Worm (Caenorhabditis elegans) whole organism, L2 larva: Measurements from ENCODE around the gene dnj-24.

Experiments used
- C34F6.9 ChIP-seq: fragments of 150-350 bp; optimal IDR thresholded peaks from 2 replicates; lab custom pipeline; 2014; ENCODE audit warnings: missing biosample characterization, missing genetic modification characterization
- F13H6.1 ChIP-seq: sonication (generic microtip); optimal IDR thresholded peaks from 2 replicates; lab custom pipeline; 2016; ENCODE audit warnings: missing genetic modification characterization, missing compliant biosample characterization
- Y55F3AM.14 ChIP-seq: fragments of 200-800 bp; sonication (Bioruptor generic); optimal IDR thresholded peaks from 2 replicates; lab custom pipeline; 2018; ENCODE audit warnings: mild to moderate bottlenecking, missing genetic modification characterization, missing compliant biosample characterization
- ZK546.5 ChIP-seq: sonication (generic microtip); optimal IDR thresholded peaks from 2 replicates; lab custom pipeline; 2017; ENCODE audit warnings: missing biosample characterization, missing genetic modification characterization
- alr-1 ChIP-seq: fragments of 150-350 bp; optimal IDR thresholded peaks from 2 replicates; lab custom pipeline; 2014; ENCODE audit warnings: missing biosample characterization, missing genetic modification characterization
- aly-2 ChIP-seq: fragments of 150-350 bp; optimal IDR thresholded peaks from 2 replicates; lab custom pipeline; 2014; ENCODE audit warnings: missing biosample characterization, missing genetic modification characterization
- ama-1 ChIP-seq: fragments of 150-350 bp; optimal IDR thresholded peaks from 2 replicates; lab custom pipeline; 2018; ENCODE audit warnings: inconsistent platforms
- blmp-1 ChIP-seq: sonication (generic microtip); optimal IDR thresholded peaks from 2 replicates; lab custom pipeline; 2017; ENCODE audit warnings: missing genetic modification characterization, mild to moderate bottlenecking, missing compliant biosample characterization, antibody characterized with exemption, moderate library complexity; ENCODE audit not compliant: insufficient read depth
- ceh-16 ChIP-seq: fragments of 150-350 bp; optimal IDR thresholded peaks from 2 replicates; lab custom pipeline; 2014; ENCODE audit warnings: missing biosample characterization, missing genetic modification characterization
- ceh-82 ChIP-seq: fragments of 150-350 bp; optimal IDR thresholded peaks from 2 replicates; lab custom pipeline; 2014; ENCODE audit warnings: missing biosample characterization, missing genetic modification characterization
- crh-2 ChIP-seq: sonication (generic microtip); optimal IDR thresholded peaks from 2 replicates; lab custom pipeline; 2017; ENCODE audit warnings: missing biosample characterization, missing genetic modification characterization
- dmd-4 ChIP-seq: sonication (generic microtip); optimal IDR thresholded peaks from 2 replicates; lab custom pipeline; 2017; ENCODE audit warnings: missing biosample characterization, missing genetic modification characterization
- egl-27 ChIP-seq: sonication (generic microtip); optimal IDR thresholded peaks from 3 replicates; lab custom pipeline; 2017; ENCODE audit warnings: missing biosample characterization, missing genetic modification reagents, missing genetic modification characterization
- elt-1 ChIP-seq: fragments of 150-350 bp; optimal IDR thresholded peaks from 2 replicates; lab custom pipeline; 2014; ENCODE audit warnings: missing biosample characterization, missing genetic modification characterization
- elt-3 ChIP-seq: sonication (generic microtip); optimal IDR thresholded peaks from 2 replicates; lab custom pipeline; 2017; ENCODE audit warnings: missing biosample characterization, missing genetic modification characterization
- gmeb-1 ChIP-seq: fragments of 150-350 bp; optimal IDR thresholded peaks from 2 replicates; lab custom pipeline; 2014; ENCODE audit warnings: missing biosample characterization, missing genetic modification characterization
- lin-11 ChIP-seq: fragments of 150-350 bp; sonication (generic microtip); optimal IDR thresholded peaks from 2 replicates; lab custom pipeline; 2014; ENCODE audit warnings: missing biosample characterization, missing genetic modification characterization, inconsistent platforms, mixed read lengths
- lin-13 ChIP-seq: fragments of 150-350 bp; optimal IDR thresholded peaks from 2 replicates; lab custom pipeline; 2014; ENCODE audit warnings: missing biosample characterization, missing genetic modification reagents, missing genetic modification characterization
- lin-39 ChIP-seq: fragments of 150-350 bp; optimal IDR thresholded peaks from 2 replicates; lab custom pipeline; 2014; ENCODE audit warnings: missing biosample characterization, missing genetic modification reagents, missing genetic modification characterization
- lsy-2 ChIP-seq, 2 experiments: fragments of 150-350 bp in 1 of 2; sonication (generic microtip) in 1 of 2; optimal IDR thresholded peaks; 2 replicates each; lab custom pipeline; 2014 to 2017; ENCODE audit warnings: missing biosample characterization in 2 of 2, missing genetic modification characterization in 2 of 2
- mab-5 ChIP-seq: fragments of 150-350 bp; optimal IDR thresholded peaks from 2 replicates; lab custom pipeline; 2014; ENCODE audit warnings: missing biosample characterization, missing genetic modification characterization
- nhr-10 ChIP-seq: sonication (generic microtip); optimal IDR thresholded peaks from 2 replicates; lab custom pipeline; 2017; ENCODE audit warnings: missing biosample characterization, missing genetic modification characterization
- nhr-12 ChIP-seq: fragments of 150-350 bp; optimal IDR thresholded peaks from 2 replicates; lab custom pipeline; 2014; ENCODE audit warnings: missing biosample characterization, missing genetic modification characterization
- nhr-129 ChIP-seq: fragments of 150-350 bp; optimal IDR thresholded peaks from 2 replicates; lab custom pipeline; 2014; ENCODE audit warnings: missing biosample characterization, missing genetic modification characterization
- nhr-21 ChIP-seq: fragments of 150-350 bp; optimal IDR thresholded peaks from 2 replicates; lab custom pipeline; 2014; ENCODE audit warnings: missing biosample characterization, missing genetic modification characterization
- nhr-23 ChIP-seq: fragments of 150-350 bp; optimal IDR thresholded peaks from 2 replicates; lab custom pipeline; 2014; ENCODE audit warnings: missing biosample characterization, missing genetic modification reagents, missing genetic modification characterization
- nhr-237 ChIP-seq: fragments of 150-350 bp; optimal IDR thresholded peaks from 2 replicates; lab custom pipeline; 2014; ENCODE audit warnings: missing biosample characterization, missing genetic modification characterization
- nhr-6 ChIP-seq: fragments of 150-350 bp; optimal IDR thresholded peaks from 2 replicates; lab custom pipeline; 2014; ENCODE audit warnings: missing biosample characterization, missing genetic modification characterization
- nhr-77 ChIP-seq: fragments of 150-350 bp; optimal IDR thresholded peaks from 2 replicates; lab custom pipeline; 2014; ENCODE audit warnings: missing biosample characterization, missing genetic modification characterization
- peb-1 ChIP-seq: fragments of 150-350 bp; optimal IDR thresholded peaks from 2 replicates; lab custom pipeline; 2014; ENCODE audit warnings: missing biosample characterization, missing genetic modification characterization
- skn-1 ChIP-seq: sonication (generic microtip); optimal IDR thresholded peaks from 2 replicates; lab custom pipeline; 2017; ENCODE audit warnings: missing biosample characterization, missing genetic modification characterization
- sma-9 ChIP-seq, 2 experiments: fragments of 150-350 bp in 1 of 2; sonication (generic microtip) in 1 of 2; optimal IDR thresholded peaks; 2 replicates each; lab custom pipeline; 2014 to 2016; ENCODE audit warnings: missing genetic modification characterization in 2 of 2, mild to moderate bottlenecking in 1 of 2, missing biosample characterization in 1 of 2, missing compliant biosample characterization in 1 of 2, missing genetic modification reagents in 1 of 2, moderate library complexity in 1 of 2
- snpc-4 ChIP-seq: fragments of 150-350 bp; optimal IDR thresholded peaks from 2 replicates; lab custom pipeline; 2014; ENCODE audit warnings: missing biosample characterization, missing genetic modification characterization
- unc-55 ChIP-seq: fragments of 150-350 bp; sonication (generic microtip); optimal IDR thresholded peaks from 3 replicates; lab custom pipeline; 2014; ENCODE audit warnings: missing biosample characterization, missing genetic modification reagents, missing genetic modification characterization
- unc-62 ChIP-seq: fragments of 150-350 bp; optimal IDR thresholded peaks from 2 replicates; lab custom pipeline; 2014; ENCODE audit warnings: missing biosample characterization, missing genetic modification reagents, missing genetic modification characterization
- zag-1 ChIP-seq: fragments of 150-350 bp; optimal IDR thresholded peaks from 2 replicates; lab custom pipeline; 2014; ENCODE audit warnings: missing biosample characterization, missing genetic modification characterization
- ztf-1 ChIP-seq: fragments of 200-800 bp; sonication (Bioruptor generic); conservative IDR thresholded peaks from 2 replicates; pipeline ENCODE4 v1.3.6; 2022; ENCODE audit warnings: missing genetic modification characterization, missing compliant biosample characterization
- ztf-11 ChIP-seq: sonication (generic microtip); optimal IDR thresholded peaks from 2 replicates; lab custom pipeline; 2017; ENCODE audit warnings: missing biosample characterization, missing genetic modification characterization
- ztf-4 ChIP-seq: fragments of 150-350 bp; optimal IDR thresholded peaks from 2 replicates; lab custom pipeline; 2014; ENCODE audit warnings: missing biosample characterization, missing genetic modification characterization

dnj-24 gene

DNA sequence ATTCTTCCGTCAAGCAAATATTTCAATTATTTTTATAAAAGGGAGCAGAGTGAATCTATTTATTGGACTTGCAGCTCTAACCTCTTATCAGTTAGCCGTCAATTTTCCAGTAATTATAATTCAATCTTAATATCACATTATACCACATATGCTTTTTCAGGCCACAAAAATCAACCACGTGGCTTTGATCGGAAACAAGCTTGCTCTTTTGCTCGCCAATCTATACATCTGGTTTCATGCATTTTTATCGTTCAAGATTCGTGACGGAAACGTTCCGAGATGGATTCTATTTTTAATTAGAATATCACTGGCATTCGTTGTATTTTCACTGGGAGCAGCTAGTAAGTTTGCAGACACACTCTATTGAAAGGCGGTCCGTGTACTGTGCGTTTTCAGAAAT is 16.8 kb downstream of the dnj-24 start:
- TF ChIP-seq nhr-77 (tag; lab: Kevin White, UChicago) (no peak), lin-39 (no peak), elt-3 (tag; lab: Kevin White, UChicago) (no peak), unc-62 (GFP tag; lab: Kevin White, UChicago) (no peak), skn-1 (no peak), F13H6.1 (tag; lab: Kevin White, UChicago) (no peak), C34F6.9 (no peak), zag-1 (tag; lab: Kevin White, UChicago) (no peak)

DNA sequence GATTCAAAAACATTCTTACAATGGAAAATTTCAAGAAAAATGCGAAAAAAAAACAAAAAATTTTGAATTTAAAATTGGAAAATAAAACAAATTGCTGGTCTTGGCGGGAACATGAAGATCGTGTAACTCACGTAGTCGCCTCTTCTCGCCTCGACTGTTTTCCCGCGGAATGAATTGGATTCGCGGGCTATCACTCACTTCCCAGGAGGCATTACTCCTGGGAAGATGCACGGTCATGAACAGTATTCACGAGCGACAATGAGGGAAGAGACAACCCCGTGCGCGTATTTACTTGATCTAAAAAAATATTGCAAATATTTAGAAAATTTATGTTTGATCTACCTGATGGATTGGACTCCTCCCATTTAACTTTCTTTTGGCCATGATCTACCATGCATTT is 17.6 kb downstream of the dnj-24 start:
- no peak for TF ChIP-seq snpc-4
- no peak for TF ChIP-seq skn-1
- no peak for TF ChIP-seq elt-3 (tag; lab: Kevin White, UChicago)
- no peak for TF ChIP-seq nhr-23 (tag; lab: Kevin White, UChicago)
- no peak for TF ChIP-seq nhr-237 (tag; lab: Kevin White, UChicago)
- TF ChIP-seq lin-11 (tag; lab: Kevin White, UChicago), result no peak
- TF ChIP-seq nhr-10 (tag; lab: Kevin White, UChicago), result no peak
- no peak for TF ChIP-seq lin-13
- TF ChIP-seq alr-1, result no peak
- no peak for TF ChIP-seq ztf-4 (tag; lab: Kevin White, UChicago)

DNA sequence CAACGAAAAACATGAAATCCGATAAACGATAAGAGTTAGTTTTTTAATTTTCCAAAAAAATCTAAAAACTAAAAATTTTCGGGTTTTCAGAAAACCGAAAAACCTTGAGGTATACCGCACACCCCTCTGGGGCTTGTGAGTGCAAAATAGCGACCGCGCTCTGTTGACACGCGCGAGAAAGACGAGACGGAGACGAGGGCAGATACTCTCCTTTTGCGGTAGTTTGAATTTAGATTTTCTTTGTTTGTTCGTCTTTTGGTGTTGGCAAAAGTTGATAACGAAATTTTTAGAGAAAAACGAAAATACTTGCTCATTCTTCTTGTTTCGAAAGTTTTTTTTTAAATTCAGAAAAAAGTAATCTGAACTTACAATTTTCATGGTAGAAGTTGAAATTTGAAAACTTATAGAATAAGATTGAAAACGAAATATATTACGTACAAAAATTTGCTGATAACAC is 18.2 kb downstream of the dnj-24 start, which contains the start of the genes W03A5.2 and Y32H12A.8:
Gene W03A5.2 (plus strand): TSS at position 407 of the 457 bp plus-strand sequence.
Gene Y32H12A.8 (minus strand): TSS at position 410 of the 457 bp plus-strand sequence.
- TF ChIP-seq unc-55 (GFP tag; lab: Kevin White, UChicago) (peak; percentile 76), nhr-12 (tag; lab: Kevin White, UChicago) (no peak), crh-2 (tag; lab: Kevin White, UChicago) (peak; percentile 26), mab-5 (tag; lab: Kevin White, UChicago) (no peak), elt-1 (tag; lab: Kevin White, UChicago) (no peak), sma-9 (GFP tag; optimal IDR thresholded peaks at IDR 0.05; lab: Kevin White, UChicago) (no peak), sma-9 (tag; optimal IDR thresholded peaks at IDR 0.05; lab: Kevin White, UChicago) (no peak), nhr-10 (tag; lab: Kevin White, UChicago) (no peak), C34F6.9 (peak; percentile 16), F13H6.1 (tag; lab: Kevin White, UChicago) (no peak), ZK546.5 (tag; lab: Kevin White, UChicago) (no peak), lin-11 (tag; lab: Kevin White, UChicago) (peak; percentile 10), nhr-6 (tag; lab: Kevin White, UChicago) (no peak), peb-1 (tag; lab: Kevin White, UChicago) (no peak), ztf-11 (no peak), aly-2 (no peak), ztf-1 (no peak), lsy-2 (tag; optimal IDR thresholded peaks at IDR 0.05; lab: Kevin White, UChicago) (peak in 1 of 2 experiments; percentile 71), nhr-129 (tag; lab: Kevin White, UChicago) (peak; percentile 43), gmeb-1 (peak; percentile 80), ztf-4 (tag; lab: Kevin White, UChicago) (no peak), ama-1 (lab: Kevin White, UChicago) (no peak), blmp-1 (tag; lab: Kevin White, UChicago) (no peak), zag-1 (tag; lab: Kevin White, UChicago) (no peak)
- TF ChIP-seq, all 48 proteins: peak for 7

DNA sequence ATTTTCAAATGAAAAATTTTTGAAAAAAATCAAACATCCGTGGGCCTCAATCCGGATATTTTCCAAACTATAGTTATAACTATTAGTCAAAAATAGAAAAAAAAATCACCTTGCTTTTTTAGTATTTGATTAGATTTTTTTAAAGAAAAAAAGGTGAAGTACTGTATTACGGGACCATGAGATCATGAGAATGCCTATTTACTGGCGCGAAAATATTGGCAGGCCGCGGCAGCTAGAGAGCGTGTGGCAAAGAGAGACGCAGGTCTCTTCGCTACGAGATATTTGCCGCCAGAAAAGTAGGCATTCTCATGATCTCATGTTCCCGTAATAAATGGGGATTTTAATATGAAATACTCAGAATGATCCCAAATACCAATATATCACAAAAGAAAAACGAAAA is 18.9 kb downstream of the dnj-24 start:
- TF ChIP-seq ceh-16 (tag; lab: Kevin White, UChicago) (no peak), Y55F3AM.14 (GFP tag; lab: Kevin White, UChicago) (no peak), elt-1 (tag; lab: Kevin White, UChicago) (no peak), lin-39 (no peak), ZK546.5 (tag; lab: Kevin White, UChicago) (no peak), dmd-4 (no peak), alr-1 (no peak), ceh-82 (tag; lab: Kevin White, UChicago) (no peak), nhr-21 (tag; lab: Kevin White, UChicago) (no peak), ztf-11 (no peak), egl-27 (tag; lab: Kevin White, UChicago) (no peak)
